Worm (Caenorhabditis elegans): ENCODE measurements around the gene ooc-5.
A peak's percentile ranks its signal among the peaks of the same experiment; 100 is the strongest.

ooc-5 gene

ce11 chrII:9001743-9002222, 8.8 kb downstream of the ooc-5 start, which contains the start of gene F44G4.6:
F44G4.6 (minus strand) TSS chrII:9001793.
- TF ChIP-seq F13H6.1 (tag; optimal IDR thresholded peaks at IDR 0.05) = no peak
- no peak for TF ChIP-seq R02D3.7 (tag; optimal IDR thresholded peaks at IDR 0.05)
- TF ChIP-seq unc-55 (GFP tag; optimal IDR thresholded peaks at IDR 0.05) = no peak
- no peak for TF ChIP-seq nhr-129 (tag; optimal IDR thresholded peaks at IDR 0.05)
- TF ChIP-seq mbf-1 (tag; optimal IDR thresholded peaks at IDR 0.05) = no peak
- TF ChIP-seq blmp-1 (tag; optimal IDR thresholded peaks at IDR 0.05; ENCODE audit: insufficient read depth) = no peak
- TF ChIP-seq nhr-23 (tag; optimal IDR thresholded peaks at IDR 0.05) = no peak
- no peak for TF ChIP-seq ztf-4 (tag; optimal IDR thresholded peaks at IDR 0.05)
- TF ChIP-seq unc-39 (tag; optimal IDR thresholded peaks at IDR 0.05) = no peak
- TF ChIP-seq nhr-12 (tag; optimal IDR thresholded peaks at IDR 0.05) = no peak
- no peak for TF ChIP-seq gmeb-1 (tag; optimal IDR thresholded peaks at IDR 0.05)
- no peak for TF ChIP-seq nhr-77 (tag; optimal IDR thresholded peaks at IDR 0.05)
- no peak for TF ChIP-seq ceh-16 (tag; optimal IDR thresholded peaks at IDR 0.05)
- TF ChIP-seq fos-1 (tag; optimal IDR thresholded peaks at IDR 0.05) = no peak
- no peak for TF ChIP-seq ama-1 (optimal IDR thresholded peaks at IDR 0.05)

ce11 chrII:9005067-9005466, 12.1 kb downstream of the ooc-5 start, which contains the start of gene F44G4.7:
F44G4.7 (minus strand) TSS chrII:9005167.
- no peak for TF ChIP-seq nhr-6 (tag; optimal IDR thresholded peaks at IDR 0.05)
- TF ChIP-seq elt-1 (tag; optimal IDR thresholded peaks at IDR 0.05) = no peak
- no peak for TF ChIP-seq ztf-1 (GFP tag; conservative IDR thresholded peaks at IDR 0.05)
- no peak for TF ChIP-seq lin-13 (GFP tag; optimal IDR thresholded peaks at IDR 0.05)
- TF ChIP-seq nhr-21 (tag; optimal IDR thresholded peaks at IDR 0.05) = no peak
- TF ChIP-seq nhr-77 (tag; optimal IDR thresholded peaks at IDR 0.05) = no peak
- no peak for TF ChIP-seq elt-3 (tag; optimal IDR thresholded peaks at IDR 0.05)
- no peak for TF ChIP-seq lin-11 (tag; optimal IDR thresholded peaks at IDR 0.05)
- no peak for TF ChIP-seq gmeb-1 (tag; optimal IDR thresholded peaks at IDR 0.05)
- TF ChIP-seq blmp-1 (tag; optimal IDR thresholded peaks at IDR 0.05; ENCODE audit: insufficient read depth) = no peak
- no peak for TF ChIP-seq ceh-82 (tag; optimal IDR thresholded peaks at IDR 0.05)
- TF ChIP-seq mbf-1 (tag; optimal IDR thresholded peaks at IDR 0.05) = no peak
- TF ChIP-seq sma-3 (GFP tag; optimal IDR thresholded peaks at IDR 0.05) = no peak
- no peak for TF ChIP-seq ztf-4 (tag; optimal IDR thresholded peaks at IDR 0.05)

ce11 chrII:9007741-9008140, 14.8 kb downstream of the ooc-5 start:
- TF ChIP-seq unc-55 (GFP tag; optimal IDR thresholded peaks at IDR 0.05) (no peak), sma-9 (GFP tag; optimal IDR thresholded peaks at IDR 0.05) (no peak), sma-9 (tag; optimal IDR thresholded peaks at IDR 0.05) (no peak), mbf-1 (tag; optimal IDR thresholded peaks at IDR 0.05) (no peak), mab-5 (tag; optimal IDR thresholded peaks at IDR 0.05) (no peak), ztf-1 (GFP tag; conservative IDR thresholded peaks at IDR 0.05) (no peak), zag-1 (tag; optimal IDR thresholded peaks at IDR 0.05) (no peak), ceh-82 (tag; optimal IDR thresholded peaks at IDR 0.05) (no peak), nhr-77 (tag; optimal IDR thresholded peaks at IDR 0.05) (no peak), snpc-4 (tag; optimal IDR thresholded peaks at IDR 0.05) (no peak), aly-2 (tag; optimal IDR thresholded peaks at IDR 0.05) (no peak), skn-1 (tag; optimal IDR thresholded peaks at IDR 0.05) (no peak)

- peak in 1 of 2 experiments; percentile 12 for TF ChIP-seq lsy-2 (tag; optimal IDR thresholded peaks at IDR 0.05)
- TF ChIP-seq unc-39 (tag; optimal IDR thresholded peaks at IDR 0.05) = no peak
- peak; percentile 4 for TF ChIP-seq Y55F3AM.14 (GFP tag; optimal IDR thresholded peaks at IDR 0.05)
- peak; percentile 41 for TF ChIP-seq nhr-21 (tag; optimal IDR thresholded peaks at IDR 0.05)
Measured at ce11 chrII:9009976-9010702, 17.2 kb downstream of the ooc-5 start.

- TF ChIP-seq ama-1 (optimal IDR thresholded peaks at IDR 0.05) (no peak), lin-13 (GFP tag; optimal IDR thresholded peaks at IDR 0.05) (no peak), dmd-4 (tag; optimal IDR thresholded peaks at IDR 0.05) (no peak), nhr-129 (tag; optimal IDR thresholded peaks at IDR 0.05) (peak; percentile 23), ceh-82 (tag; optimal IDR thresholded peaks at IDR 0.05) (no peak), elt-3 (tag; optimal IDR thresholded peaks at IDR 0.05) (no peak), nhr-10 (tag; optimal IDR thresholded peaks at IDR 0.05) (no peak), nhr-12 (tag; optimal IDR thresholded peaks at IDR 0.05) (no peak), ztf-1 (GFP tag; conservative IDR thresholded peaks at IDR 0.05) (no peak), egl-27 (tag; optimal IDR thresholded peaks at IDR 0.05) (no peak), alr-1 (tag; optimal IDR thresholded peaks at IDR 0.05) (no peak), gmeb-1 (tag; optimal IDR thresholded peaks at IDR 0.05) (no peak), nhr-21 (tag; optimal IDR thresholded peaks at IDR 0.05) (no peak), mdl-1 (tag; optimal IDR thresholded peaks at IDR 0.05) (no peak), sem-4 (tag; optimal IDR thresholded peaks at IDR 0.05) (no peak), unc-55 (GFP tag; optimal IDR thresholded peaks at IDR 0.05) (peak; percentile 71), nhr-6 (tag; optimal IDR thresholded peaks at IDR 0.05) (no peak), F13H6.1 (tag; optimal IDR thresholded peaks at IDR 0.05) (no peak)
Measured at ce11 chrII:9010708-9011107, 17.7 kb downstream of the ooc-5 start.

Data from whole organism, L2 larva.